Worm (Caenorhabditis elegans) whole organism, early embryonic: ENCODE measurements around the gene ech-9.

ENCODE experiments used
- ama-1 ChIP-seq: fragments of 150-350 bp; optimal IDR thresholded peaks from 2 replicates; lab custom pipeline; 2014
- flt-1 ChIP-seq: fragments of 200-800 bp; sonication (Bioruptor generic); IDR thresholded peaks from 2 replicates; pipeline ENCODE4 v1.3.6; 2022; ENCODE audit warnings: missing genetic modification characterization, missing compliant biosample characterization
- scrt-1 ChIP-seq: fragments of 200-800 bp; sonication (Bioruptor generic); IDR thresholded peaks from 2 replicates; pipeline ENCODE4 v1.3.6; 2022; ENCODE audit warnings: missing genetic modification characterization, missing compliant biosample characterization

DNA sequence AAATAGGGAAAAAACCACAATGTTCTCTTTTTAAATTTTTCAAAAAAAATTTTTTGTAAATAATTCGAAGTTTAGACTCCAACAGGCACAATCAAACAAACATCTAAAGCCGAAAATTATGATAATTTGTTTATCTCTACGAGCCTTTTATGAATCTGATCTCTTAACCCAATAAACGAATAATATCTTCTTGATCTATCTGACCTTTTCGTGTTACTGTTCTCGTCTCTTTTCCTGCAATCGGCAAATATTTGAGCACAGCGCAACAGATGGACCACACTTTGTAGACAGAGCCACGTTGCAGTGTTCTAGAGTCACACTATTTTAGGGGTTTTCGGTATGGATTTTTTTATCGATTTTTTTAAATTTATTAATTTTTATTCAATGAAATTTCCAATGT is 16.6 kb upstream of the ech-9 start:
- TF ChIP-seq ama-1 (no peak), scrt-1 (no peak), flt-1 (GFP tag; lab: Robert Waterston, UW) (no peak)
